Worm (Caenorhabditis elegans): ENCODE data around the gene F58F9.3.
A peak's percentile ranks its signal among the peaks of the same experiment; 100 is the strongest.

F58F9.3 gene

ce11 chrIV:6209958-6210357 is 23.1 kb upstream of the F58F9.3 start:
- peak; percentile 70; the same call in 1 of the 2 replicates for TF ChIP-seq madf-3 (GFP tag; IDR thresholded peaks at IDR 0.05)
- TF ChIP-seq Y53F4B.3 (GFP tag; IDR thresholded peaks at IDR 0.05), result peak; percentile 96; the same call in 1 of the 2 replicates
- peak; percentile 33; the same call in 1 of the 2 replicates for TF ChIP-seq egrh-3 (GFP tag; IDR thresholded peaks at IDR 0.05)
- TF ChIP-seq Y53G8AR.9 (GFP tag; conservative IDR thresholded peaks at IDR 0.05), result 0 out of 2 replicates have a peak, but pooled peaks have one; percentile 16

- TF ChIP-seq cebp-1 (GFP tag; IDR thresholded peaks at IDR 0.05) (no peak), cebp-1 (tag; optimal IDR thresholded peaks at IDR 0.05) (peak; percentile 6), cebp-2 (GFP tag; IDR thresholded peaks at IDR 0.05) (no peak), ztf-28 (GFP tag; IDR thresholded peaks at IDR 0.05) (no peak), nhr-80 (tag; optimal IDR thresholded peaks at IDR 0.05) (peak; percentile 69)
Observed at ce11 chrIV:6210574-6210973, 22.5 kb upstream of the F58F9.3 start, which contains the start of the genes ugt-24 and C49A9.6. TSS of gene ugt-24 (minus strand) at chrIV:6210720. TSS of gene C49A9.6 (plus strand) at chrIV:6210936.

- TF ChIP-seq xnd-1 (tag; optimal IDR thresholded peaks at IDR 0.05), result no peak
- TF ChIP-seq ZK185.1 (tag; optimal IDR thresholded peaks at IDR 0.05; ENCODE audit: poor library complexity, severe bottlenecking), result no peak
- TF ChIP-seq Y79H2A.3 (GFP tag; conservative IDR thresholded peaks at IDR 0.05), result no peak
- TF ChIP-seq repo-1 (tag; optimal IDR thresholded peaks at IDR 0.05), result no peak
- no peak for TF ChIP-seq lin-40 (tag; optimal IDR thresholded peaks at IDR 0.05)
- TF ChIP-seq ztf-3 (GFP tag; optimal IDR thresholded peaks at IDR 0.05), result no peak
- TF ChIP-seq K11D2.4 (GFP tag; IDR thresholded peaks at IDR 0.05), result no peak
- no peak for TF ChIP-seq ceh-40 (GFP tag; IDR thresholded peaks at IDR 0.05)
- no peak for TF ChIP-seq Y95B8A.8 (GFP tag; IDR thresholded peaks at IDR 0.05)
- no peak for TF ChIP-seq ztf-18 (tag; optimal IDR thresholded peaks at IDR 0.05)
Observed at ce11 chrIV:6213403-6213802, 19.6 kb upstream of the F58F9.3 start, which contains the start of gene C49A9.5. TSS of gene C49A9.5 (plus strand) at chrIV:6213673.

ce11 chrIV:6217066-6217465 is 16.0 kb upstream of the F58F9.3 start, which contains the start of gene C49A9.9:
TSS of gene C49A9.9 (plus strand) at chrIV:6217372.
- TF ChIP-seq nhr-80 (tag; optimal IDR thresholded peaks at IDR 0.05), result peak; percentile 40
- TF ChIP-seq C17E4.6 (GFP tag; IDR thresholded peaks at IDR 0.05), result no peak

ce11 chrIV:6217503-6217902 is 15.5 kb upstream of the F58F9.3 start:
- TF ChIP-seq dpl-1 (GFP tag; optimal IDR thresholded peaks at IDR 0.05) (no peak), him-1 (tag; optimal IDR thresholded peaks at IDR 0.05) (no peak), lin-35 (GFP tag; optimal IDR thresholded peaks at IDR 0.05) (no peak), lin-54 (GFP tag; optimal IDR thresholded peaks at IDR 0.05) (no peak)

- TF ChIP-seq nhr-80 (tag; optimal IDR thresholded peaks at IDR 0.05) (peak; percentile 58), Y95B8A.8 (GFP tag; IDR thresholded peaks at IDR 0.05) (no peak)
Observed at ce11 chrIV:6219429-6219828, 13.6 kb upstream of the F58F9.3 start, which contains the start of gene C49A9.4. TSS of gene C49A9.4 (plus strand) at chrIV:6219693.

- TF ChIP-seq bed-1 (GFP tag; IDR thresholded peaks at IDR 0.05) (no peak), nhr-80 (tag; optimal IDR thresholded peaks at IDR 0.05) (peak; percentile 64)
Observed at ce11 chrIV:6221878-6222277, 11.2 kb upstream of the F58F9.3 start, which contains the start of gene C49A9.3. TSS of gene C49A9.3 (plus strand) at chrIV:6222089.

ce11 chrIV:6225143-6225542 is 7.9 kb upstream of the F58F9.3 start, which contains the start of gene C49A9.2:
TSS of gene C49A9.2 (plus strand) at chrIV:6225443.
- TF ChIP-seq F49E8.2 (tag; optimal IDR thresholded peaks at IDR 0.05; ENCODE audit: insufficient read depth), result no peak
- no peak for TF ChIP-seq F22D6.2 (tag; optimal IDR thresholded peaks at IDR 0.05)
- no peak for TF ChIP-seq Y53G8AR.9 (GFP tag; conservative IDR thresholded peaks at IDR 0.05)
- peak; percentile 38 for TF ChIP-seq nhr-80 (tag; optimal IDR thresholded peaks at IDR 0.05)
- TF ChIP-seq nhr-27 (tag; optimal IDR thresholded peaks at IDR 0.05), result no peak
- TF ChIP-seq ztf-6 (GFP tag; IDR thresholded peaks at IDR 0.05), result no peak
- no peak for TF ChIP-seq Y53F4B.3 (GFP tag; IDR thresholded peaks at IDR 0.05)
